Fruit fly (Drosophila melanogaster) whole organism, embryonic: ENCODE results near the gene Tsen34.

Experiments used
- Bdp1 ChIP-seq: fragments of 200-800 bp; sonication (Bioruptor generic); optimal IDR thresholded peaks from 3 replicates; lab custom pipeline; 2016; ENCODE audit warnings: missing biosample characterization, missing genetic modification characterization
- CG11093 ChIP-seq: fragments of 200-800 bp; sonication (Bioruptor generic); IDR thresholded peaks from 3 replicates; pipeline ENCODE4 v1.3.6; 2022; ENCODE audit warnings: missing biosample characterization, missing genetic modification characterization
- CG11247 ChIP-seq: fragments of 200-800 bp; sonication (Bioruptor generic); IDR thresholded peaks from 2 replicates; pipeline ENCODE4 v1.3.6; 2022; ENCODE audit warnings: missing biosample characterization, missing genetic modification characterization
- CG11504 ChIP-seq: fragments of 200-800 bp; sonication (Bioruptor generic); optimal IDR thresholded peaks from 3 replicates; lab custom pipeline; 2019; ENCODE audit warnings: missing biosample characterization, mild to moderate bottlenecking, missing genetic modification characterization, moderate library complexity
- CG11723 ChIP-seq: fragments of 200-800 bp; sonication (Bioruptor generic); optimal IDR thresholded peaks from 2 replicates; lab custom pipeline; 2017; ENCODE audit warnings: missing biosample characterization, mild to moderate bottlenecking, missing genetic modification characterization
- CG12155 ChIP-seq: fragments of 200-800 bp; sonication (Bioruptor generic); optimal IDR thresholded peaks from 3 replicates; lab custom pipeline; 2016; ENCODE audit warnings: missing biosample characterization, missing genetic modification characterization
- CG13123 ChIP-seq: fragments of 200-800 bp; sonication (Bioruptor generic); optimal IDR thresholded peaks from 2 replicates; lab custom pipeline; 2016; ENCODE audit warnings: missing biosample characterization, missing genetic modification characterization
- CG13894 ChIP-seq: fragments of 200-800 bp; sonication (Bioruptor generic); optimal IDR thresholded peaks from 3 replicates; lab custom pipeline; 2018; ENCODE audit warnings: missing biosample characterization, mild to moderate bottlenecking, missing genetic modification characterization, moderate library complexity
- CG14441 ChIP-seq: fragments of 200-800 bp; sonication (Bioruptor generic); IDR thresholded peaks from 2 replicates; pipeline ENCODE4 v1.3.6; 2022; ENCODE audit warnings: missing biosample characterization, missing genetic modification characterization
- CG14710 ChIP-seq: fragments of 200-800 bp; sonication (Bioruptor generic); optimal IDR thresholded peaks from 3 replicates; lab custom pipeline; 2019; ENCODE audit warnings: missing biosample characterization, mild to moderate bottlenecking, missing genetic modification characterization, moderate library complexity
- CG15011 ChIP-seq: fragments of 200-800 bp; sonication (Bioruptor generic); optimal IDR thresholded peaks from 3 replicates; lab custom pipeline; 2018; ENCODE audit warnings: missing biosample characterization, mild to moderate bottlenecking, missing genetic modification characterization
- CG16863 ChIP-seq: fragments of 200-800 bp; sonication (Bioruptor generic); optimal IDR thresholded peaks from 3 replicates; lab custom pipeline; 2016; ENCODE audit warnings: missing biosample characterization, missing genetic modification characterization
- CG17328 ChIP-seq: fragments of 200-800 bp; sonication (Bioruptor generic); IDR thresholded peaks from 2 replicates; pipeline ENCODE4 v1.3.6; 2022; ENCODE audit warnings: missing biosample characterization, missing genetic modification characterization
- CG17829 ChIP-seq: fragments of 200-800 bp; optimal IDR thresholded peaks from 2 replicates; lab custom pipeline; 2019; ENCODE audit warnings: missing biosample characterization, mild to moderate bottlenecking, missing genetic modification characterization, moderate library complexity
- CG18764 ChIP-seq: fragments of 200-800 bp; sonication (Bioruptor generic); optimal IDR thresholded peaks from 3 replicates; lab custom pipeline; 2016; ENCODE audit warnings: missing biosample characterization, missing genetic modification characterization
- CG2120 ChIP-seq: fragments of 200-800 bp; sonication (Bioruptor generic); optimal IDR thresholded peaks from 3 replicates; lab custom pipeline; 2016; ENCODE audit warnings: missing biosample characterization, missing genetic modification characterization
- CG2678 ChIP-seq: fragments of 200-800 bp; sonication (Bioruptor generic); optimal IDR thresholded peaks from 3 replicates; lab custom pipeline; 2019; ENCODE audit warnings: missing biosample characterization, mild to moderate bottlenecking, missing genetic modification characterization, moderate library complexity
- CG2875 ChIP-seq: fragments of 200-800 bp; sonication (Bioruptor generic); optimal IDR thresholded peaks from 2 replicates; lab custom pipeline; 2017; ENCODE audit warnings: missing biosample characterization, mild to moderate bottlenecking, missing genetic modification characterization, missing genetic modification reagents
- CG31224 ChIP-seq: fragments of 200-800 bp; sonication (Bioruptor generic); IDR thresholded peaks from 2 replicates; pipeline ENCODE4 v1.3.6; 2022; ENCODE audit warnings: missing biosample characterization, missing genetic modification characterization
- CG32772 ChIP-seq: fragments of 200-800 bp; sonication (Bioruptor generic); IDR thresholded peaks from 2 replicates; pipeline ENCODE4 v1.3.6; 2022; ENCODE audit warnings: missing biosample characterization, missing genetic modification characterization
- CG4360 ChIP-seq: fragments of 200-800 bp; sonication (Bioruptor generic); IDR thresholded peaks from 2 replicates; pipeline ENCODE4 v1.3.6; 2022; ENCODE audit warnings: missing biosample characterization, missing genetic modification characterization
- CG5245 ChIP-seq: fragments of 200-800 bp; sonication (Bioruptor generic); optimal IDR thresholded peaks from 3 replicates; lab custom pipeline; 2016; ENCODE audit warnings: missing biosample characterization, missing genetic modification characterization
- CG9727 ChIP-seq: fragments of 200-800 bp; sonication (Bioruptor generic); optimal IDR thresholded peaks from 3 replicates; lab custom pipeline; 2017; ENCODE audit warnings: missing biosample characterization, mild to moderate bottlenecking, missing genetic modification characterization
- Dad ChIP-seq: fragments of 200-800 bp; sonication (Bioruptor generic); optimal IDR thresholded peaks from 3 replicates; lab custom pipeline; 2016; ENCODE audit warnings: missing biosample characterization, missing genetic modification characterization
- Ets65A ChIP-seq: fragments of 200-800 bp; sonication (Bioruptor generic); peaks from one replicate; lab custom pipeline; 2016; ENCODE audit warnings: missing biosample characterization, missing genetic modification characterization
- Gsc ChIP-seq: fragments of 200-800 bp; sonication (Bioruptor generic); IDR thresholded peaks from 2 replicates; pipeline ENCODE4 v1.3.6; 2022; ENCODE audit warnings: missing biosample characterization, missing genetic modification characterization
- HLH3B ChIP-seq: fragments of 200-800 bp; sonication (Bioruptor generic); IDR thresholded peaks from 2 replicates; pipeline ENCODE4 v1.3.6; 2022; ENCODE audit warnings: missing biosample characterization, missing genetic modification characterization
- HLHmδ ChIP-seq: fragments of 200-800 bp; sonication (Bioruptor generic); optimal IDR thresholded peaks from 2 replicates; lab custom pipeline; 2018; ENCODE audit warnings: missing biosample characterization, mild to moderate bottlenecking, missing genetic modification characterization, moderate library complexity
- NC2β ChIP-seq: fragments of 200-800 bp; sonication (Bioruptor generic); optimal IDR thresholded peaks from 2 replicates; lab custom pipeline; 2016; ENCODE audit warnings: missing biosample characterization, missing genetic modification characterization
- Scr ChIP-seq: fragments of 200-800 bp; sonication (Bioruptor generic); IDR thresholded peaks from 2 replicates; pipeline ENCODE4 v1.3.6; 2022; ENCODE audit warnings: missing biosample characterization, missing genetic modification characterization; ENCODE audit not compliant: partially characterized antibody
- Side ChIP-seq: fragments of 200-800 bp; sonication (Bioruptor generic); optimal IDR thresholded peaks from 2 replicates; lab custom pipeline; 2016; ENCODE audit warnings: missing biosample characterization, missing genetic modification characterization
- Sry-β ChIP-seq: fragments of 200-800 bp; sonication (Bioruptor generic); optimal IDR thresholded peaks from 2 replicates; lab custom pipeline; 2018; ENCODE audit warnings: missing biosample characterization, mild to moderate bottlenecking, missing genetic modification characterization, moderate library complexity
- Stat92E ChIP-seq, 3 experiments: fragments of >200 bp in 2 of 3; fragments of 200-800 bp in 1 of 3; sonication (Bioruptor generic) in 1 of 3; optimal IDR thresholded peaks; 2 replicates each; lab custom pipeline; 2017 to 2019; ENCODE audit warnings: missing biosample characterization in 3 of 3, missing genetic modification characterization in 3 of 3, mild to moderate bottlenecking in 1 of 3, moderate library complexity in 1 of 3
- Usf ChIP-seq: fragments of 200-800 bp; sonication (Bioruptor generic); optimal IDR thresholded peaks from 2 replicates; lab custom pipeline; 2017; ENCODE audit warnings: missing genotype, missing biosample characterization, missing genetic modification characterization
- bowl ChIP-seq: fragments of 200-800 bp; sonication (Bioruptor generic); IDR thresholded peaks from 2 replicates; pipeline ENCODE4 v1.3.6; 2022; ENCODE audit warnings: missing biosample characterization, missing genetic modification characterization
- chif ChIP-seq, 2 experiments: fragments of 200-800 bp; sonication (Bioruptor generic); optimal IDR thresholded peaks; 3 replicates each; lab custom pipeline; 2016; ENCODE audit warnings: missing biosample characterization in 2 of 2, missing genetic modification characterization in 2 of 2
- dimm ChIP-seq: fragments of 200-800 bp; sonication (Bioruptor generic); IDR thresholded peaks from 2 replicates; pipeline ENCODE4 v1.3.6; 2022; ENCODE audit warnings: missing biosample characterization, missing genetic modification characterization
- dysf ChIP-seq: fragments of 200-800 bp; sonication (Bioruptor generic); IDR thresholded peaks from 3 replicates; pipeline ENCODE4 v1.3.6; 2022; ENCODE audit warnings: missing biosample characterization, missing genetic modification characterization
- esg ChIP-seq: fragments of 200-800 bp; sonication (Bioruptor generic); conservative IDR thresholded peaks from 2 replicates; pipeline ENCODE4 v1.3.6; 2022; ENCODE audit warnings: missing biosample characterization, missing genetic modification characterization
- ftz-f1 ChIP-seq: fragments of 200-800 bp; sonication (Bioruptor generic); optimal IDR thresholded peaks from 2 replicates; lab custom pipeline; 2016; ENCODE audit warnings: missing biosample characterization, missing genetic modification characterization
- her ChIP-seq: fragments of 200-800 bp; sonication (Bioruptor generic); optimal IDR thresholded peaks from 2 replicates; lab custom pipeline; 2016; ENCODE audit warnings: missing biosample characterization, missing genetic modification characterization
- ind ChIP-seq: fragments of 200-800 bp; sonication (Bioruptor generic); optimal IDR thresholded peaks from 3 replicates; lab custom pipeline; 2016; ENCODE audit warnings: missing biosample characterization, missing genetic modification characterization
- odd ChIP-seq: fragments of 200-800 bp; sonication (Bioruptor generic); optimal IDR thresholded peaks from 2 replicates; lab custom pipeline; 2017; ENCODE audit warnings: missing biosample characterization, mild to moderate bottlenecking, missing genetic modification characterization
- pfk ChIP-seq: fragments of 200-800 bp; sonication (Bioruptor generic); optimal IDR thresholded peaks from 2 replicates; lab custom pipeline; 2018; ENCODE audit warnings: missing biosample characterization, mild to moderate bottlenecking, missing genetic modification characterization, moderate library complexity
- sc ChIP-seq, 3 experiments: fragments of >200 bp in 2 of 3; fragments of 200-800 bp in 1 of 3; sonication (Bioruptor generic) in 1 of 3; optimal IDR thresholded peaks; 2 replicates in 2 of 3; 3 replicates in 1 of 3; lab custom pipeline; 2017; ENCODE audit warnings: mild to moderate bottlenecking in 1 of 3, missing biosample characterization in 1 of 3, missing genetic modification characterization in 1 of 3, missing genetic modification reagents in 1 of 3
- sd ChIP-seq: fragments of 200-800 bp; sonication (Bioruptor generic); optimal IDR thresholded peaks from 3 replicates; lab custom pipeline; 2018; ENCODE audit warnings: missing biosample characterization, mild to moderate bottlenecking, missing genetic modification characterization, moderate library complexity
- tna ChIP-seq: fragments of 200-800 bp; sonication (Bioruptor generic); IDR thresholded peaks from 2 replicates; pipeline ENCODE4 v1.3.6; 2022; ENCODE audit warnings: missing biosample characterization, missing genetic modification characterization; ENCODE audit not compliant: partially characterized antibody
- toy ChIP-seq: fragments of 200-800 bp; sonication (Bioruptor generic); IDR thresholded peaks from 2 replicates; pipeline ENCODE4 v1.3.6; 2022; ENCODE audit warnings: missing biosample characterization, missing genetic modification characterization
- unc-4 ChIP-seq: fragments of 200-800 bp; sonication (Bioruptor generic); IDR thresholded peaks from 2 replicates; pipeline ENCODE4 v1.3.6; 2022; ENCODE audit warnings: missing biosample characterization, missing genetic modification characterization; ENCODE audit not compliant: partially characterized antibody
- usp ChIP-seq: fragments of >200 bp; optimal IDR thresholded peaks from 2 replicates; lab custom pipeline; 2017; ENCODE audit warnings: missing biosample characterization, missing genetic modification characterization
- wek ChIP-seq: fragments of 200-800 bp; sonication (Bioruptor generic); optimal IDR thresholded peaks from 3 replicates; lab custom pipeline; 2018; ENCODE audit warnings: missing biosample characterization, mild to moderate bottlenecking, missing genetic modification characterization, moderate library complexity
- z ChIP-seq: fragments of 200-800 bp; sonication (Bioruptor generic); IDR thresholded peaks from 3 replicates; pipeline ENCODE4 v1.3.6; 2022; ENCODE audit warnings: missing biosample characterization, missing genetic modification characterization

The Tsen34 gene

DNA sequence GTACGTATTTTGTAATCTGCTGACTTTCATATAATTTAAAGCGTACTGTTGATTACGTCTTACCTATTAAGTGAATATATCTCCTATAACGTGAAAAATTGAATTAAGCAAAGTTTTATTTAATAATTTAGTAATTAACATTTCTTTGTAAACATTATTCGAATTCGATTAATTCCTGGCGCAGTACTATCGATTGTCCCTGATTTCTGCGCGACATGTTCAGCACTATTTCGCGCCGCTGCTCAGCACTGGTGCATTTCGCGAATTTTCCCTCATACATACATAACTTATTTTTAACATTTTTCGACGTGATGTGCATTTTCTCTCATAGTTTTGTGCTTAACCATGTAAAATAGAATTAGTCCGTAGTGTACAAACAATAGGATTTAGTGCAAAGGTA, 28.0 kb upstream of the Tsen34 start, which contains the start of gene Helz (continued):
- TF ChIP-seq sc (optimal IDR thresholded peaks at IDR 0.05; lab: Kevin White, UChicago) (no peak), sc (GFP tag; optimal IDR thresholded peaks at IDR 0.05; lab: Kevin White, UChicago) (no peak), CG11247 (GFP tag; lab: Robert Waterston, UW) (peak; percentile 57), ftz-f1 (GFP tag; lab: Kevin White, UChicago) (no peak), Scr (GFP tag; lab: Robert Waterston, UW) (no peak), z (GFP tag; lab: Robert Waterston, UW) (no peak), CG18764 (no peak), Side (no peak), bowl (GFP tag; lab: Robert Waterston, UW) (no peak), dysf (GFP tag; lab: Robert Waterston, UW) (peak; percentile 31; the same call in 1 of the 3 replicates), CG31224 (GFP tag; lab: Robert Waterston, UW) (no peak), HLH3B (GFP tag; lab: Robert Waterston, UW) (no peak), CG4360 (no peak), Ets65A (GFP tag; lab: Kevin White, UChicago) (peak; percentile 96), CG17829 (tag; lab: Kevin White, UChicago) (no peak), chif (GFP tag; optimal IDR thresholded peaks at IDR 0.05; lab: Kevin White, UChicago) (peak in 1 of 2 experiments; percentile 19), toy (no peak), CG14441 (GFP tag; lab: Robert Waterston, UW) (no peak), tna (GFP tag; lab: Robert Waterston, UW) (no peak), Sry-β (no peak), CG16863 (GFP tag; lab: Kevin White, UChicago) (no peak), dimm (GFP tag; lab: Robert Waterston, UW) (no peak), CG14710 (no peak), CG13123 (no peak), CG2120 (no peak), CG2678 (tag; lab: Kevin White, UChicago) (no peak), wek (no peak), pfk (GFP tag; lab: Kevin White, UChicago) (no peak), Usf (GFP tag; lab: Kevin White, UChicago) (no peak), her (no peak), CG13894 (no peak), CG11093 (no peak), CG11723 (no peak), CG9727 (GFP tag; lab: Kevin White, UChicago) (no peak), Gsc (GFP tag; lab: Robert Waterston, UW) (no peak), CG2875 (GFP tag; lab: Kevin White, UChicago) (no peak), esg (no peak), CG17328 (no peak), ind (GFP tag; lab: Kevin White, UChicago) (no peak), CG5245 (no peak), sd (tag; lab: Kevin White, UChicago) (no peak), CG12155 (GFP tag; lab: Kevin White, UChicago) (no peak), unc-4 (GFP tag; lab: Robert Waterston, UW) (no peak; the same call in 1 of the 2 replicates), Dad (GFP tag; lab: Kevin White, UChicago) (no peak), Stat92E (GFP tag; optimal IDR thresholded peaks at IDR 0.05; lab: Kevin White, UChicago) (no peak), Bdp1 (GFP tag; lab: Kevin White, UChicago) (no peak), CG11504 (tag; lab: Kevin White, UChicago) (no peak), NC2β (GFP tag; lab: Kevin White, UChicago) (no peak), HLHmδ (GFP tag; lab: Kevin White, UChicago) (peak; percentile 40), odd (no peak), CG15011 (no peak), usp (GFP tag; lab: Kevin White, UChicago) (no peak), CG32772 (GFP tag; lab: Robert Waterston, UW) (no peak)
